Worm (Caenorhabditis elegans) whole organism, young adult: Measurements from ENCODE around the gene ZK287.1.

ENCODE experiments used
- ama-1 ChIP-seq, 3 experiments: fragments of 150-350 bp in 1 of 3; sonication (generic microtip) in 2 of 3; optimal IDR thresholded peaks; 2 replicates each; lab custom pipeline; 2014 to 2018; ENCODE audit warnings: missing biosample characterization in 2 of 3, missing genetic modification characterization in 2 of 3, missing genetic modification reagents in 2 of 3
- madf-8 ChIP-seq: fragments of 200-800 bp; sonication (Bioruptor generic); conservative IDR thresholded peaks from 2 replicates; pipeline ENCODE4 v1.3.6; 2022; ENCODE audit warnings: missing genetic modification reagents, missing genetic modification characterization, missing compliant biosample characterization
- ztf-3 ChIP-seq: fragments of 200-800 bp; sonication (Bioruptor generic); optimal IDR thresholded peaks from 2 replicates; lab custom pipeline; 2018; ENCODE audit warnings: mild to moderate bottlenecking, missing genetic modification characterization, missing compliant biosample characterization

DNA sequence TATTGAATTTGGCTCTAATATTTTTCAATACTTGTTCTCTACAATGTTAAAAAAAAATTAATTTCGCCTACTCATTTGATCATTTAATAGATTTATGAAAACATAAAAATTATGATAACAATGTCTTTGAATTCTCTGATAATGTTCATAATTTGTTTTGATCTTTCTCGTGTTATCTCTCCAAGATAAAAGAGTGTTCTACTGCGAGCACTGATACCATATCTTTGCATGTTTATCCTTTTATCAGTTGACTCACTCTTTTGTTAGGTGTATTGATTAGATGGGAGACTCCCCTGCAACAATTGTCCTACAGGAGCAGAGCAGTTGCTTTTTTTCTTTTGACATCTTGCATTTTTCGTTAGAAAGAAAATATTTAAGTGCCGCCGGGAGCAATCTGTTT lies 32.7 kb downstream of the ZK287.1 start:
- TF ChIP-seq ama-1 (optimal IDR thresholded peaks at IDR 0.05; lab: Kevin White, UChicago) = no peak
- TF ChIP-seq ama-1 (GFP tag; optimal IDR thresholded peaks at IDR 0.05; lab: Kevin White, UChicago) = no peak
- no peak for TF ChIP-seq madf-8 (GFP tag; lab: Robert Waterston, UW)
- TF ChIP-seq ztf-3 = no peak
